Fruit fly (Drosophila melanogaster): ENCODE results near the gene Pcp.

dm6 chr2L:7026988-7027908 is 5.8 kb downstream of the Pcp start, which contains the start of the genes CG31908 and MME1:
- TF ChIP-seq CG8478 (optimal IDR thresholded peaks at IDR 0.05) (no peak), CTCF (optimal IDR thresholded peaks at IDR 0.05) (no peak)
